Worm (Caenorhabditis elegans): ENCODE results near the gene C36B7.3.

Gene C36B7.3

ce11 chrX:7068400-7068799, 33.2 kb upstream of the C36B7.3 start, which contains the start of gene pdi-6:
Gene pdi-6 (minus strand): TSS chrX:7068563.
- TF ChIP-seq ceh-16 (tag; optimal IDR thresholded peaks at IDR 0.05), result no peak
- no peak for TF ChIP-seq fos-1 (tag; optimal IDR thresholded peaks at IDR 0.05)
- TF ChIP-seq ama-1 (optimal IDR thresholded peaks at IDR 0.05), result no peak
- TF ChIP-seq skn-1 (tag; optimal IDR thresholded peaks at IDR 0.05), result peak; percentile 52
- peak; percentile 90 for TF ChIP-seq pha-4 (tag; optimal IDR thresholded peaks at IDR 0.05)
- TF ChIP-seq nfya-1 (tag; optimal IDR thresholded peaks at IDR 0.05; ENCODE audit: insufficient read depth), result peak; percentile 100
- TF ChIP-seq fkh-10 (GFP tag; optimal IDR thresholded peaks at IDR 0.05), result no peak
- TF ChIP-seq nhr-43 (tag; optimal IDR thresholded peaks at IDR 0.05; ENCODE audit: poor library complexity, severe bottlenecking), result peak; percentile 82
- TF ChIP-seq lsy-12 (tag; optimal IDR thresholded peaks at IDR 0.05), result peak; percentile 89
- peak; percentile 86 for TF ChIP-seq elt-2 (tag; optimal IDR thresholded peaks at IDR 0.05)
- TF ChIP-seq nhr-25 (tag; optimal IDR thresholded peaks at IDR 0.05), result peak; percentile 96
- TF ChIP-seq elt-3 (tag; optimal IDR thresholded peaks at IDR 0.05), result peak in 1 of 3 experiments; percentile 71
- no peak for TF ChIP-seq sea-2 (GFP tag; optimal IDR thresholded peaks at IDR 0.05)
- TF ChIP-seq ceh-82 (tag; optimal IDR thresholded peaks at IDR 0.05), result no peak
- peak; percentile 76 for TF ChIP-seq nhr-77 (tag; optimal IDR thresholded peaks at IDR 0.05)
- TF ChIP-seq unc-39 (tag; optimal IDR thresholded peaks at IDR 0.05), result no peak
- peak; percentile 87 for TF ChIP-seq jun-1 (tag; optimal IDR thresholded peaks at IDR 0.05)
- TF ChIP-seq lin-39 (tag; optimal IDR thresholded peaks at IDR 0.05), result peak; percentile 96
- no peak for TF ChIP-seq daf-12 (tag; optimal IDR thresholded peaks at IDR 0.05)
- TF ChIP-seq nhr-67 (tag; optimal IDR thresholded peaks at IDR 0.05), result no peak
- TF ChIP-seq snpc-4 (tag; optimal IDR thresholded peaks at IDR 0.05), result peak; percentile 85
- peak in 1 of 2 experiments; percentile 31 for TF ChIP-seq eor-1 (tag; optimal IDR thresholded peaks at IDR 0.05)
- peak; percentile 8 for TF ChIP-seq egl-5 (tag; optimal IDR thresholded peaks at IDR 0.05)
- peak; percentile 77 for TF ChIP-seq R02D3.7 (tag; optimal IDR thresholded peaks at IDR 0.05)
- peak; percentile 97 for TF ChIP-seq lin-15B (tag; optimal IDR thresholded peaks at IDR 0.05)
- no peak for TF ChIP-seq fkh-2 (tag; optimal IDR thresholded peaks at IDR 0.05)
- no peak for TF ChIP-seq nhr-76 (tag; optimal IDR thresholded peaks at IDR 0.05)
- TF ChIP-seq mdl-1 (tag; optimal IDR thresholded peaks at IDR 0.05), result peak; percentile 17
- peak; percentile 77 for TF ChIP-seq pqm-1 (tag; optimal IDR thresholded peaks at IDR 0.05)
- no peak for TF ChIP-seq nhr-28 (tag; optimal IDR thresholded peaks at IDR 0.05)
- TF ChIP-seq aly-2 (tag; optimal IDR thresholded peaks at IDR 0.05), result no peak
- TF ChIP-seq ztf-4 (tag; optimal IDR thresholded peaks at IDR 0.05), result peak; percentile 3
- TF ChIP-seq tbx-2 (tag; optimal IDR thresholded peaks at IDR 0.05), result peak; percentile 75
- peak; percentile 95 for TF ChIP-seq nhr-23 (tag; optimal IDR thresholded peaks at IDR 0.05)
- TF ChIP-seq nhr-11 (tag; optimal IDR thresholded peaks at IDR 0.05), result no peak
- no peak for TF ChIP-seq ZK546.5 (tag; optimal IDR thresholded peaks at IDR 0.05)
- TF ChIP-seq unc-62 (GFP tag; optimal IDR thresholded peaks at IDR 0.05), result peak; percentile 25
- no peak for TF ChIP-seq nhr-12 (tag; optimal IDR thresholded peaks at IDR 0.05)
- TF ChIP-seq mml-1 (tag; optimal IDR thresholded peaks at IDR 0.05), result no peak
- TF ChIP-seq ceh-28 (tag; optimal IDR thresholded peaks at IDR 0.05), result peak; percentile 85

DNA sequence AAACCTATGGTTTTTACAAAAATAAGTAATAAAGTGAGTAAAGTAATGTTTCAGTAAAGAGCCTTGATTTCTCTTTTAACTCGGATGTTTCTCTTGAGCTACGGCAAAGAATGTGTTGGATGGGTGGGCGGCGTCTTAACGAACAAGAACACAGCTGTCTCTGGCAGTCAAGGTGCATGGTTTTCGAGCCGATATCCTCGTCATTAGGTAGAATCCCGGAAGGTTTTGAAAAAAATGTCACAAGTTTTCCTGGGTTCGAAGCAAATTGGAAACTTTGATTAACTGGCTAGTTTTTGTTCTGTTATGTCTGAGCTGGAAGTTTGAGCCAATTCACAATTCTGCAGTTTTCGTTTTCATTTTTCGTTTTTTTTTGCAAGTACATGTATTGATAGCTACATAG, 26.3 kb upstream of the C36B7.3 start, which contains the start of gene B0403.6:
B0403.6 (minus strand) TSS at position 101 of the 400 bp plus-strand sequence.
- TF ChIP-seq pqm-1 (tag; optimal IDR thresholded peaks at IDR 0.05) (no peak), nhr-76 (tag; optimal IDR thresholded peaks at IDR 0.05) (no peak), elt-2 (tag; optimal IDR thresholded peaks at IDR 0.05) (no peak), elt-1 (tag; optimal IDR thresholded peaks at IDR 0.05) (no peak), zag-1 (tag; optimal IDR thresholded peaks at IDR 0.05) (no peak), mml-1 (tag; optimal IDR thresholded peaks at IDR 0.05) (no peak), elt-3 (tag; optimal IDR thresholded peaks at IDR 0.05) (no peak), pha-4 (tag; optimal IDR thresholded peaks at IDR 0.05) (no peak), ztf-11 (tag; optimal IDR thresholded peaks at IDR 0.05) (no peak), R02D3.7 (tag; optimal IDR thresholded peaks at IDR 0.05) (no peak), nhr-77 (tag; optimal IDR thresholded peaks at IDR 0.05) (no peak)

All from whole organism, L3 larva.